Worm (Caenorhabditis elegans) whole organism, L4/young adult: Measurements from ENCODE around the gene srx-31.
"Not testable (repeated sequence)": the region's sequence is repeated elsewhere in the genome, so short reads cannot be mapped to it uniquely, and the experiment has no call there.

Experiments used
- W03F9.2 ChIP-seq: fragments of 150-350 bp; optimal IDR thresholded peaks from 2 replicates; lab custom pipeline; 2014; ENCODE audit warnings: missing biosample characterization, missing genetic modification characterization
- dao-5 ChIP-seq: sonication (generic microtip); optimal IDR thresholded peaks from 2 replicates; lab custom pipeline; 2016; ENCODE audit warnings: missing genotype, missing genetic modification characterization, moderate library complexity, missing compliant biosample characterization
- him-1 ChIP-seq: sonication (generic microtip); optimal IDR thresholded peaks from 2 replicates; lab custom pipeline; 2016; ENCODE audit warnings: missing genotype, missing genetic modification reagents, missing genetic modification characterization, missing compliant biosample characterization

DNA sequence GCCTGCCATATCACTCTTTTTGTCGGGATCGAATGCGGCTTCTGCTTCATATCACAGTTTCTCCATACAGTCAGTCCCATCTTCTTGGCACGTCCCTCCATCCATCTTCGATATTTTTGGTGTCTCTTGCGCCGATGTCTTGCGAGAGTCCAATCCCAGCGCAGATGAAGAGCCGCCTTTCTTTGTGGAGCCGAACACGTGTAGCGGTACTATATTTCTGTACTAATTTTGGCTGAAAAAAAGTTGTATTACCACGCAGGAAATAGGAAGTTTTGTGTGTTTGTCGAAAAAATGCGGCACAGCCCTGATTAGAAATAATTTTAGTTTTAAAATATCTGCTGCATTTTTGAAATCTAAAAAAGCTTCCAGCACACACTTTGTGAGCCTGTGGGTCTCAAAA is 20.3 kb upstream of the srx-31 start, which contains the start of gene K09C6.8:
- TF ChIP-seq W03F9.2, dao-5, him-1 (tag; lab: Kevin White, UChicago): not testable (repeated sequence)
